Fruit fly (Drosophila melanogaster) whole organism, embryonic: ENCODE data around the gene heph.

Experiments used
- Blimp-1 ChIP-seq: fragments of 200-800 bp; sonication (Bioruptor generic); optimal IDR thresholded peaks from 3 replicates; lab custom pipeline; 2018; ENCODE audit warnings: missing biosample characterization, missing genetic modification characterization, mild to moderate bottlenecking, moderate library complexity, missing genetic modification reagents
- CG10267 ChIP-seq: fragments of 200-800 bp; sonication (Bioruptor generic); optimal IDR thresholded peaks from 2 replicates; lab custom pipeline; 2018; ENCODE audit warnings: missing biosample characterization, mild to moderate bottlenecking, missing genetic modification characterization, moderate library complexity
- CG10979 ChIP-seq: fragments of 200-800 bp; sonication (Bioruptor generic); optimal IDR thresholded peaks from 2 replicates; lab custom pipeline; 2018; ENCODE audit warnings: missing biosample characterization, mild to moderate bottlenecking, missing genetic modification characterization, moderate library complexity
- CG12391 ChIP-seq: fragments of 200-800 bp; sonication (Bioruptor generic); optimal IDR thresholded peaks from 3 replicates; lab custom pipeline; 2018; ENCODE audit warnings: missing biosample characterization, mild to moderate bottlenecking, missing genetic modification characterization, moderate library complexity
- CG13424 ChIP-seq: fragments of 200-800 bp; sonication (Bioruptor generic); optimal IDR thresholded peaks from 2 replicates; lab custom pipeline; 2019; ENCODE audit warnings: missing biosample characterization, mild to moderate bottlenecking, missing genetic modification characterization, moderate library complexity
- CG15269 ChIP-seq: fragments of 200-800 bp; sonication (Bioruptor generic); optimal IDR thresholded peaks from 2 replicates; lab custom pipeline; 2018; ENCODE audit warnings: missing biosample characterization, mild to moderate bottlenecking, missing genetic modification characterization, moderate library complexity
- CG15601 ChIP-seq: fragments of 200-800 bp; sonication (Bioruptor generic); optimal IDR thresholded peaks from 3 replicates; lab custom pipeline; 2019; ENCODE audit warnings: missing biosample characterization, mild to moderate bottlenecking, missing genetic modification characterization, moderate library complexity
- CG1603 ChIP-seq: fragments of 200-800 bp; sonication (Bioruptor generic); optimal IDR thresholded peaks from 2 replicates; lab custom pipeline; 2019; ENCODE audit warnings: missing biosample characterization, mild to moderate bottlenecking, missing genetic modification characterization, moderate library complexity
- CG18599 ChIP-seq: fragments of 200-800 bp; sonication (Bioruptor generic); optimal IDR thresholded peaks from 3 replicates; lab custom pipeline; 2017; ENCODE audit warnings: missing biosample characterization, missing genetic modification characterization, mild to moderate bottlenecking, moderate library complexity, missing genetic modification reagents
- CG2199 ChIP-seq: fragments of 200-800 bp; sonication (Bioruptor generic); IDR thresholded peaks from 3 replicates; pipeline ENCODE4 v1.3.6; 2022; ENCODE audit warnings: missing biosample characterization, missing genetic modification characterization
- CG2889 ChIP-seq: fragments of 200-800 bp; sonication (Bioruptor generic); IDR thresholded peaks from 3 replicates; pipeline ENCODE4 v1.3.6; 2022; ENCODE audit warnings: missing biosample characterization, missing genetic modification characterization
- CG30403 ChIP-seq: fragments of 200-800 bp; sonication (Bioruptor generic); optimal IDR thresholded peaks from 3 replicates; lab custom pipeline; 2016; ENCODE audit warnings: missing biosample characterization, missing genetic modification characterization
- CG31441 ChIP-seq: fragments of 200-800 bp; sonication (Bioruptor generic); IDR thresholded peaks from 2 replicates; pipeline ENCODE4 v1.3.6; 2022; ENCODE audit warnings: missing biosample characterization, missing genetic modification characterization
- CG3407 ChIP-seq: fragments of 200-800 bp; sonication (Bioruptor generic); optimal IDR thresholded peaks from 2 replicates; lab custom pipeline; 2018; ENCODE audit warnings: missing biosample characterization, mild to moderate bottlenecking, missing genetic modification characterization
- CG7556 ChIP-seq: fragments of 200-800 bp; sonication (Bioruptor generic); optimal IDR thresholded peaks from 2 replicates; lab custom pipeline; 2017; ENCODE audit warnings: missing biosample characterization, mild to moderate bottlenecking, missing genetic modification characterization
- CG8944 ChIP-seq: fragments of 200-800 bp; sonication (Bioruptor generic); optimal IDR thresholded peaks from 3 replicates; lab custom pipeline; 2016; ENCODE audit warnings: missing biosample characterization, missing genetic modification characterization
- CG9215 ChIP-seq: fragments of 200-800 bp; sonication (Bioruptor generic); IDR thresholded peaks from 2 replicates; pipeline ENCODE4 v1.3.6; 2022; ENCODE audit warnings: missing biosample characterization, missing genetic modification characterization
- CG9817 ChIP-seq: fragments of 200-800 bp; sonication (Bioruptor generic); optimal IDR thresholded peaks from 2 replicates; lab custom pipeline; 2018; ENCODE audit warnings: missing biosample characterization, mild to moderate bottlenecking, missing genetic modification characterization, moderate library complexity
- Dek ChIP-seq: fragments of 200-800 bp; sonication (Bioruptor generic); optimal IDR thresholded peaks from 3 replicates; lab custom pipeline; 2019; ENCODE audit warnings: missing biosample characterization, mild to moderate bottlenecking, missing genetic modification characterization, moderate library complexity
- Elba2 ChIP-seq: fragments of 200-800 bp; sonication (Bioruptor generic); optimal IDR thresholded peaks from 3 replicates; lab custom pipeline; 2016; ENCODE audit warnings: missing biosample characterization, missing genetic modification characterization
- Fer1 ChIP-seq: fragments of 200-800 bp; sonication (Bioruptor generic); optimal IDR thresholded peaks from 2 replicates; lab custom pipeline; 2017; ENCODE audit warnings: missing biosample characterization, mild to moderate bottlenecking, missing genetic modification characterization
- Hmr ChIP-seq: fragments of 200-800 bp; sonication (Bioruptor generic); optimal IDR thresholded peaks from 3 replicates; lab custom pipeline; 2017; ENCODE audit warnings: mild to moderate bottlenecking, missing biosample characterization, missing genetic modification reagents, missing genetic modification characterization
- Hr51 ChIP-seq, 2 experiments: fragments of 200-800 bp; sonication (Bioruptor generic); optimal IDR thresholded peaks; 2 replicates in 1 of 2; 3 replicates in 1 of 2; lab custom pipeline; 2016 to 2018; ENCODE audit warnings: missing biosample characterization in 2 of 2, missing genetic modification characterization in 2 of 2, mild to moderate bottlenecking in 1 of 2, moderate library complexity in 1 of 2
- Lhr ChIP-seq: fragments of 200-800 bp; sonication (Bioruptor generic); optimal IDR thresholded peaks from 3 replicates; lab custom pipeline; 2017; ENCODE audit warnings: mild to moderate bottlenecking, missing biosample characterization, missing genetic modification reagents, missing genetic modification characterization
- Lpt ChIP-seq: fragments of >200 bp; optimal IDR thresholded peaks from 2 replicates; lab custom pipeline; 2018; ENCODE audit warnings: missing biosample characterization, missing genetic modification characterization
- Med ChIP-seq: fragments of 200-800 bp; sonication (Bioruptor generic); peaks from one replicate; lab custom pipeline; 2016; ENCODE audit warnings: missing biosample characterization, missing genetic modification characterization, mild to moderate bottlenecking, inconsistent platforms, moderate library complexity
- Oli ChIP-seq: fragments of 200-800 bp; sonication (Bioruptor generic); optimal IDR thresholded peaks from 2 replicates; lab custom pipeline; 2018; ENCODE audit warnings: missing biosample characterization, mild to moderate bottlenecking, missing genetic modification characterization, moderate library complexity
- Sox102F ChIP-seq: fragments of 200-800 bp; sonication (Bioruptor generic); optimal IDR thresholded peaks from 2 replicates; lab custom pipeline; 2018; ENCODE audit warnings: missing biosample characterization, mild to moderate bottlenecking, missing genetic modification characterization, moderate library complexity
- bcd ChIP-seq: fragments of 200-800 bp; sonication (Bioruptor generic); optimal IDR thresholded peaks from 2 replicates; lab custom pipeline; 2017; ENCODE audit warnings: missing biosample characterization, mild to moderate bottlenecking, missing genetic modification characterization
- chif ChIP-seq, 2 experiments: fragments of 200-800 bp; sonication (Bioruptor generic); optimal IDR thresholded peaks; 3 replicates each; lab custom pipeline; 2016; ENCODE audit warnings: missing biosample characterization in 2 of 2, missing genetic modification characterization in 2 of 2
- dmrt99B ChIP-seq: fragments of 200-800 bp; sonication (Bioruptor generic); optimal IDR thresholded peaks from 2 replicates; lab custom pipeline; 2018; ENCODE audit warnings: missing biosample characterization, mild to moderate bottlenecking, missing genetic modification characterization, moderate library complexity
- esg ChIP-seq: fragments of 200-800 bp; sonication (Bioruptor generic); conservative IDR thresholded peaks from 2 replicates; pipeline ENCODE4 v1.3.6; 2022; ENCODE audit warnings: missing biosample characterization, missing genetic modification characterization
- fd96Cb ChIP-seq: fragments of 200-800 bp; sonication (Bioruptor generic); optimal IDR thresholded peaks from 2 replicates; lab custom pipeline; 2018; ENCODE audit warnings: missing biosample characterization, mild to moderate bottlenecking, missing genetic modification characterization, moderate library complexity
- gcm ChIP-seq: fragments of 200-800 bp; sonication (Bioruptor generic); optimal IDR thresholded peaks from 2 replicates; lab custom pipeline; 2019; ENCODE audit warnings: missing biosample characterization, mild to moderate bottlenecking, missing genetic modification characterization, moderate library complexity
- gem ChIP-seq: fragments of 200-800 bp; sonication (Bioruptor generic); optimal IDR thresholded peaks from 2 replicates; lab custom pipeline; 2019; ENCODE audit warnings: missing biosample characterization, mild to moderate bottlenecking, missing genetic modification characterization, moderate library complexity
- ind ChIP-seq: fragments of 200-800 bp; sonication (Bioruptor generic); optimal IDR thresholded peaks from 3 replicates; lab custom pipeline; 2016; ENCODE audit warnings: missing biosample characterization, missing genetic modification characterization
- insv ChIP-seq, 2 experiments: fragments of 200-800 bp; sonication (Bioruptor generic); optimal IDR thresholded peaks; 3 replicates each; lab custom pipeline; 2016 to 2018; ENCODE audit warnings: missing biosample characterization in 2 of 2, missing genetic modification characterization in 2 of 2
- jumu ChIP-seq: fragments of 200-800 bp; sonication (Bioruptor generic); optimal IDR thresholded peaks from 3 replicates; lab custom pipeline; 2016; ENCODE audit warnings: missing biosample characterization, missing genetic modification characterization
- lab ChIP-seq: fragments of 200-800 bp; sonication (Bioruptor generic); optimal IDR thresholded peaks from 3 replicates; lab custom pipeline; 2017; ENCODE audit warnings: missing biosample characterization, missing genetic modification characterization, mild to moderate bottlenecking, moderate library complexity, missing genetic modification reagents
- pho ChIP-seq: fragments of 200-800 bp; sonication (Bioruptor generic); optimal IDR thresholded peaks from 2 replicates; lab custom pipeline; 2016; ENCODE audit warnings: missing biosample characterization, missing genetic modification characterization
- phol ChIP-seq: fragments of 200-800 bp; sonication (Bioruptor generic); optimal IDR thresholded peaks from 3 replicates; lab custom pipeline; 2018; ENCODE audit warnings: missing biosample characterization, mild to moderate bottlenecking, missing genetic modification characterization, moderate library complexity
- pros ChIP-seq: fragments of 200-800 bp; sonication (Bioruptor generic); optimal IDR thresholded peaks from 3 replicates; lab custom pipeline; 2019; ENCODE audit warnings: missing biosample characterization, mild to moderate bottlenecking, missing genetic modification characterization, moderate library complexity
- pzg ChIP-seq: fragments of 200-800 bp; sonication (Bioruptor generic); optimal IDR thresholded peaks from 3 replicates; lab custom pipeline; 2018; ENCODE audit warnings: missing biosample characterization, mild to moderate bottlenecking, missing genetic modification characterization, moderate library complexity
- sisA ChIP-seq: fragments of 200-800 bp; sonication (Bioruptor generic); IDR thresholded peaks from 2 replicates; pipeline ENCODE4 v1.3.6; 2022; ENCODE audit warnings: missing biosample characterization, missing genetic modification characterization
- unpg ChIP-seq: fragments of 200-800 bp; sonication (Bioruptor generic); optimal IDR thresholded peaks from 3 replicates; lab custom pipeline; 2018; ENCODE audit warnings: missing biosample characterization, mild to moderate bottlenecking, missing genetic modification characterization, moderate library complexity
- vvl ChIP-seq: fragments of 200-800 bp; sonication (Bioruptor generic); IDR thresholded peaks from 2 replicates; pipeline ENCODE4 v1.3.6; 2022; ENCODE audit warnings: missing biosample characterization, missing genetic modification characterization
- z ChIP-seq: fragments of 200-800 bp; sonication (Bioruptor generic); IDR thresholded peaks from 3 replicates; pipeline ENCODE4 v1.3.6; 2022; ENCODE audit warnings: missing biosample characterization, missing genetic modification characterization
- zf30C ChIP-seq: fragments of 200-800 bp; sonication (Bioruptor generic); optimal IDR thresholded peaks from 3 replicates; lab custom pipeline; 2018; ENCODE audit warnings: missing biosample characterization, mild to moderate bottlenecking, missing genetic modification characterization

The heph gene

DNA sequence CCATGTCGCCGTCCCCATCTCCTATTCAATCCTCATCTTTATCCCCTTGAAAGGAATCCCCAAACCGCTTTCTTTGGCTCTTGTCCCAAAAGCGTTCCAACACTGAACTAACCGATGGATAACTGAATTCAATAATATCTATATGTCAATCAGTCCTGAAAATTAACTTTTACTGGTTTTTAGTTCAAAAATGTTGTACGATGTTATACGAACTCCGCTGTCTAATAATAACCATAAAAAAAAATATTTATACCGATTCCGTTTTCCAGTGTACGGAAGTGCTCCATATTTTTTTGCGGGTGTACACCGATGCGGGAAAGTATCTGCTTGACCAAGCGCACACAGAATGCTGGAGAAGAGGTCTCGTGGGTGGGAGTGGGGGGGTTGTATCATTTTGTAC is 65.9 kb downstream of the heph start (continued):
- no peak for TF ChIP-seq gcm (GFP tag; lab: Kevin White, UChicago)
- TF ChIP-seq CG13424, result peak; percentile 19
- peak; percentile 27 for TF ChIP-seq Fer1 (GFP tag; lab: Kevin White, UChicago)
- TF ChIP-seq CG10267 (tag; lab: Kevin White, UChicago), result no peak
- TF ChIP-seq Lpt (GFP tag; lab: Kevin White, UChicago), result no peak
- peak; percentile 12 for TF ChIP-seq phol (tag; lab: Kevin White, UChicago)
- no peak for TF ChIP-seq jumu (GFP tag; lab: Kevin White, UChicago)
- no peak for TF ChIP-seq bcd (GFP tag; lab: Kevin White, UChicago)
- 0 out of 2 replicates have a peak, but pooled peaks have one; percentile 22 for TF ChIP-seq vvl (GFP tag; lab: Robert Waterston, UW)
- peak; percentile 8 for TF ChIP-seq CG30403
- TF ChIP-seq CG1603 (tag; lab: Kevin White, UChicago), result peak; percentile 11
- peak; percentile 2 for TF ChIP-seq Oli
- no peak for TF ChIP-seq CG2889 (GFP tag; lab: Robert Waterston, UW)
- TF ChIP-seq insv (GFP tag; optimal IDR thresholded peaks at IDR 0.05; lab: Kevin White, UChicago), result no peak
- peak in 1 of 2 experiments; percentile 10 for TF ChIP-seq chif (GFP tag; optimal IDR thresholded peaks at IDR 0.05; lab: Kevin White, UChicago)
- TF ChIP-seq CG3407 (GFP tag; lab: Kevin White, UChicago), result no peak
- TF ChIP-seq CG9817 (tag; lab: Kevin White, UChicago), result peak; percentile 21
- no peak for TF ChIP-seq pros (GFP tag; lab: Kevin White, UChicago)
- TF ChIP-seq esg (GFP tag; lab: Robert Waterston, UW), result no peak
- peak in 1 of 2 experiments; percentile 45 for TF ChIP-seq Hr51 (GFP tag; optimal IDR thresholded peaks at IDR 0.05; lab: Kevin White, UChicago)
- TF ChIP-seq Blimp-1 (GFP tag; lab: Kevin White, UChicago), result peak; percentile 28
- peak; percentile 52 for TF ChIP-seq lab (GFP tag; lab: Kevin White, UChicago)
- TF ChIP-seq Lhr (GFP tag; lab: Kevin White, UChicago), result no peak
- TF ChIP-seq CG2199 (GFP tag; lab: Robert Waterston, UW), result no peak
- TF ChIP-seq Sox102F (GFP tag; lab: Kevin White, UChicago), result peak; percentile 54
- no peak for TF ChIP-seq CG9215 (GFP tag; lab: Robert Waterston, UW)
- peak; percentile 9 for TF ChIP-seq fd96Cb
- TF ChIP-seq Elba2, result no peak
- TF ChIP-seq CG8944 (GFP tag; lab: Kevin White, UChicago), result no peak
- TF ChIP-seq dmrt99B (tag; lab: Kevin White, UChicago), result peak; percentile 48
- TF ChIP-seq pho (GFP tag; lab: Kevin White, UChicago), result peak; percentile 12
- TF ChIP-seq sisA (GFP tag; lab: Robert Waterston, UW), result peak; percentile 39
- peak; percentile 6 for TF ChIP-seq Dek (tag; lab: Kevin White, UChicago)
- 0 out of 2 replicates have a peak, but pooled peaks have one; percentile 22 for TF ChIP-seq CG31441 (GFP tag; lab: Robert Waterston, UW)
- peak; percentile 15 for TF ChIP-seq CG7556 (GFP tag; lab: Kevin White, UChicago)
- TF ChIP-seq Hmr (GFP tag; lab: Kevin White, UChicago), result peak; percentile 38
- peak; percentile 56 for TF ChIP-seq gem (tag; lab: Kevin White, UChicago)
- TF ChIP-seq unpg (GFP tag; lab: Kevin White, UChicago), result peak; percentile 11
- TF ChIP-seq z, result no peak
- no peak for TF ChIP-seq pzg
- TF ChIP-seq CG15601 (tag; lab: Kevin White, UChicago), result peak; percentile 3
- TF ChIP-seq CG18599, result peak; percentile 73
- TF ChIP-seq ind, result no peak
- peak; percentile 1 for TF ChIP-seq CG12391
- TF ChIP-seq zf30C (GFP tag; lab: Kevin White, UChicago), result no peak
- no peak for TF ChIP-seq CG10979
- peak; percentile 27 for TF ChIP-seq CG15269 (tag; lab: Kevin White, UChicago)
- TF ChIP-seq Med, result peak; percentile 78
